Fruit fly (Drosophila melanogaster) whole organism, embryonic: ENCODE measurements around the gene CG31960.

ENCODE experiments used
- Adf1 ChIP-seq: fragments of 200-800 bp; sonication (Bioruptor generic); IDR thresholded peaks from 2 replicates; pipeline ENCODE4 v1.3.6; 2022; ENCODE audit warnings: missing biosample characterization, missing genetic modification characterization
- Aef1 ChIP-seq: fragments of 200-800 bp; sonication (Bioruptor generic); IDR thresholded peaks from 3 replicates; pipeline ENCODE4 v1.3.6; 2022; ENCODE audit warnings: missing biosample characterization, missing genetic modification characterization
- B-H1 ChIP-seq: fragments of 200-800 bp; sonication (Bioruptor generic); IDR thresholded peaks from 3 replicates; pipeline ENCODE4 v1.3.6; 2022; ENCODE audit warnings: missing biosample characterization, missing genetic modification characterization
- CG10267 ChIP-seq: fragments of 200-800 bp; sonication (Bioruptor generic); optimal IDR thresholded peaks from 2 replicates; lab custom pipeline; 2018; ENCODE audit warnings: missing biosample characterization, mild to moderate bottlenecking, missing genetic modification characterization, moderate library complexity
- CG10366 ChIP-seq: fragments of 200-800 bp; sonication (Bioruptor generic); IDR thresholded peaks from 2 replicates; pipeline ENCODE4 v1.3.6; 2022; ENCODE audit warnings: missing biosample characterization, missing genetic modification characterization
- CG1233 ChIP-seq: fragments of 200-800 bp; sonication (Bioruptor generic); optimal IDR thresholded peaks from 4 replicates; lab custom pipeline; 2018; ENCODE audit warnings: missing biosample characterization, mild to moderate bottlenecking, missing genetic modification characterization
- CG13624 ChIP-seq: fragments of 200-800 bp; sonication (Bioruptor generic); optimal IDR thresholded peaks from 2 replicates; lab custom pipeline; 2016; ENCODE audit warnings: missing biosample characterization, missing genetic modification characterization
- CG14050 ChIP-seq: fragments of 200-800 bp; sonication (Bioruptor generic); IDR thresholded peaks from 3 replicates; pipeline ENCODE4 v1.3.6; 2022; ENCODE audit warnings: missing biosample characterization, missing genetic modification characterization
- CG15269 ChIP-seq: fragments of 200-800 bp; sonication (Bioruptor generic); optimal IDR thresholded peaks from 2 replicates; lab custom pipeline; 2018; ENCODE audit warnings: missing biosample characterization, mild to moderate bottlenecking, missing genetic modification characterization, moderate library complexity
- CG16813 ChIP-seq: fragments of 200-800 bp; sonication (Bioruptor generic); IDR thresholded peaks from 3 replicates; pipeline ENCODE4 v1.3.6; 2022; ENCODE audit warnings: missing biosample characterization, missing genetic modification characterization; ENCODE audit not compliant: partially characterized antibody
- CG1792 ChIP-seq: fragments of 200-800 bp; sonication (Bioruptor generic); optimal IDR thresholded peaks from 2 replicates; lab custom pipeline; 2016; ENCODE audit warnings: missing biosample characterization, missing genetic modification characterization
- CG32767 ChIP-seq: fragments of 200-800 bp; sonication (Bioruptor generic); IDR thresholded peaks from 2 replicates; pipeline ENCODE4 v1.3.6; 2022; ENCODE audit warnings: missing biosample characterization, missing genetic modification characterization
- CG3407 ChIP-seq: fragments of 200-800 bp; sonication (Bioruptor generic); optimal IDR thresholded peaks from 2 replicates; lab custom pipeline; 2018; ENCODE audit warnings: missing biosample characterization, mild to moderate bottlenecking, missing genetic modification characterization
- CG34224 ChIP-seq: fragments of 200-800 bp; sonication (Bioruptor generic); IDR thresholded peaks from 3 replicates; pipeline ENCODE4 v1.3.6; 2022; ENCODE audit warnings: missing biosample characterization, missing genetic modification characterization; ENCODE audit not compliant: partially characterized antibody
- CG34376 ChIP-seq: fragments of 200-800 bp; sonication (Bioruptor generic); optimal IDR thresholded peaks from 2 replicates; lab custom pipeline; 2018; ENCODE audit warnings: missing biosample characterization, mild to moderate bottlenecking, missing genetic modification characterization
- CG3838 ChIP-seq: fragments of 200-800 bp; sonication (Bioruptor generic); optimal IDR thresholded peaks from 3 replicates; lab custom pipeline; 2016; ENCODE audit warnings: missing biosample characterization, missing genetic modification characterization
- CG3847 ChIP-seq: fragments of 200-800 bp; sonication (Bioruptor generic); IDR thresholded peaks from 2 replicates; pipeline ENCODE4 v1.3.6; 2022; ENCODE audit warnings: missing biosample characterization, missing genetic modification characterization
- CG4404 ChIP-seq: fragments of 200-800 bp; sonication (Bioruptor generic); IDR thresholded peaks from 2 replicates; pipeline ENCODE4 v1.3.6; 2022; ENCODE audit warnings: missing biosample characterization, missing genetic modification characterization
- CG4854 ChIP-seq: fragments of 200-800 bp; sonication (Bioruptor generic); optimal IDR thresholded peaks from 2 replicates; lab custom pipeline; 2016; ENCODE audit warnings: missing biosample characterization, missing genetic modification characterization, inconsistent platforms
- CG8924 ChIP-seq: fragments of 200-800 bp; optimal IDR thresholded peaks from 3 replicates; lab custom pipeline; 2019; ENCODE audit warnings: missing biosample characterization, mild to moderate bottlenecking, missing genetic modification characterization, moderate library complexity
- Camta ChIP-seq: fragments of 200-800 bp; sonication (Bioruptor generic); optimal IDR thresholded peaks from 2 replicates; lab custom pipeline; 2016; ENCODE audit warnings: missing biosample characterization, missing genetic modification characterization
- Dfd ChIP-seq, 2 experiments: fragments of >200 bp; optimal IDR thresholded peaks; 2 replicates each; lab custom pipeline; 2017; ENCODE audit warnings: missing biosample characterization in 2 of 2, missing genetic modification characterization in 2 of 2
- E2f2 ChIP-seq: fragments of 200-800 bp; sonication (Bioruptor generic); IDR thresholded peaks from 2 replicates; pipeline ENCODE4 v1.3.6; 2022; ENCODE audit warnings: missing biosample characterization, missing genetic modification characterization
- Fer3 ChIP-seq: fragments of 200-800 bp; sonication (Bioruptor generic); optimal IDR thresholded peaks from 2 replicates; lab custom pipeline; 2018; ENCODE audit warnings: missing biosample characterization, mild to moderate bottlenecking, missing genetic modification characterization, moderate library complexity
- MTF-1 ChIP-seq: fragments of 200-800 bp; sonication (Bioruptor generic); optimal IDR thresholded peaks from 2 replicates; lab custom pipeline; 2018; ENCODE audit warnings: missing biosample characterization, mild to moderate bottlenecking, missing genetic modification characterization, borderline replicate concordance
- Pdp1 ChIP-seq, 2 experiments: fragments of 200-800 bp; sonication (Bioruptor generic); optimal IDR thresholded peaks; 3 replicates each; lab custom pipeline; 2016; ENCODE audit warnings: missing biosample characterization in 2 of 2, missing genetic modification characterization in 2 of 2, mild to moderate bottlenecking in 1 of 2, moderate library complexity in 1 of 2
- Spps ChIP-seq: fragments of 200-800 bp; sonication (Bioruptor generic); optimal IDR thresholded peaks from 2 replicates; lab custom pipeline; 2018; ENCODE audit warnings: missing biosample characterization, mild to moderate bottlenecking, missing genetic modification characterization
- Sry-δ ChIP-seq: fragments of 200-800 bp; sonication (Bioruptor generic); optimal IDR thresholded peaks from 2 replicates; lab custom pipeline; 2016; ENCODE audit warnings: missing biosample characterization, missing genetic modification characterization
- Ssrp ChIP-seq: fragments of 200-800 bp; sonication (Bioruptor generic); optimal IDR thresholded peaks from 2 replicates; lab custom pipeline; 2018; ENCODE audit warnings: missing biosample characterization, mild to moderate bottlenecking, missing genetic modification characterization, moderate library complexity
- bsh ChIP-seq, 2 experiments: fragments of 200-800 bp; sonication (Bioruptor generic); optimal IDR thresholded peaks; 2 replicates each; lab custom pipeline; 2017 to 2018; ENCODE audit warnings: mild to moderate bottlenecking in 2 of 2, missing biosample characterization in 2 of 2, missing genetic modification characterization in 2 of 2, moderate library complexity in 1 of 2
- cad ChIP-seq: fragments of >200 bp; optimal IDR thresholded peaks from 2 replicates; lab custom pipeline; 2017; ENCODE audit warnings: missing biosample characterization, missing genetic modification characterization
- chinmo ChIP-seq: fragments of 200-800 bp; sonication (Bioruptor generic); IDR thresholded peaks from 4 replicates; pipeline ENCODE4 v1.3.6; 2022; ENCODE audit warnings: missing biosample characterization, missing genetic modification characterization; ENCODE audit not compliant: partially characterized antibody
- da ChIP-seq: fragments of 200-800 bp; sonication (Bioruptor generic); optimal IDR thresholded peaks from 2 replicates; lab custom pipeline; 2016; ENCODE audit warnings: missing biosample characterization, missing genetic modification characterization
- dmrt99B ChIP-seq: fragments of 200-800 bp; sonication (Bioruptor generic); optimal IDR thresholded peaks from 2 replicates; lab custom pipeline; 2018; ENCODE audit warnings: missing biosample characterization, mild to moderate bottlenecking, missing genetic modification characterization, moderate library complexity
- ewg ChIP-seq: fragments of 200-800 bp; sonication (Bioruptor generic); optimal IDR thresholded peaks from 3 replicates; lab custom pipeline; 2017; ENCODE audit warnings: mild to moderate bottlenecking, missing biosample characterization, missing genetic modification reagents, missing genetic modification characterization
- eyg ChIP-seq: fragments of 200-800 bp; sonication (Bioruptor generic); optimal IDR thresholded peaks from 3 replicates; lab custom pipeline; 2016; ENCODE audit warnings: missing biosample characterization, missing genetic modification characterization
- fu2 ChIP-seq: fragments of 200-800 bp; sonication (Bioruptor generic); optimal IDR thresholded peaks from 2 replicates; lab custom pipeline; 2016; ENCODE audit warnings: missing biosample characterization, missing genetic modification characterization
- gcm2 ChIP-seq: fragments of 200-800 bp; sonication (Bioruptor generic); optimal IDR thresholded peaks from 2 replicates; lab custom pipeline; 2016; ENCODE audit warnings: missing biosample characterization, missing genetic modification characterization
- h ChIP-seq: fragments of >200 bp; optimal IDR thresholded peaks from 2 replicates; lab custom pipeline; 2017
- hth ChIP-seq: fragments of >200 bp; optimal IDR thresholded peaks from 2 replicates; lab custom pipeline; 2017; ENCODE audit warnings: inconsistent platforms
- lab ChIP-seq: fragments of 200-800 bp; sonication (Bioruptor generic); optimal IDR thresholded peaks from 3 replicates; lab custom pipeline; 2017; ENCODE audit warnings: missing biosample characterization, missing genetic modification characterization, mild to moderate bottlenecking, moderate library complexity, missing genetic modification reagents
- nau ChIP-seq: fragments of 200-800 bp; sonication (Bioruptor generic); optimal IDR thresholded peaks from 3 replicates; lab custom pipeline; 2017; ENCODE audit warnings: missing biosample characterization, mild to moderate bottlenecking, missing genetic modification characterization, missing genetic modification reagents
- seq ChIP-seq: fragments of 200-800 bp; sonication (Bioruptor generic); IDR thresholded peaks from 2 replicates; pipeline ENCODE4 v1.3.6; 2022; ENCODE audit warnings: missing biosample characterization, missing genetic modification characterization
- sisA ChIP-seq: fragments of 200-800 bp; sonication (Bioruptor generic); IDR thresholded peaks from 2 replicates; pipeline ENCODE4 v1.3.6; 2022; ENCODE audit warnings: missing biosample characterization, missing genetic modification characterization
- tgo ChIP-seq: fragments of 200-800 bp; sonication (Bioruptor generic); IDR thresholded peaks from 3 replicates; pipeline ENCODE4 v1.3.6; 2022; ENCODE audit warnings: missing biosample characterization, missing genetic modification characterization
- tup ChIP-seq: fragments of 200-800 bp; sonication (Bioruptor generic); optimal IDR thresholded peaks from 2 replicates; lab custom pipeline; 2016; ENCODE audit warnings: missing biosample characterization, mild to moderate bottlenecking, missing genetic modification characterization, moderate library complexity
- twi ChIP-seq: fragments of 200-800 bp; optimal IDR thresholded peaks from 2 replicates; lab custom pipeline; 2019; ENCODE audit warnings: missing biosample characterization, mild to moderate bottlenecking, missing genetic modification characterization, moderate library complexity
- unc-4 ChIP-seq: fragments of 200-800 bp; sonication (Bioruptor generic); IDR thresholded peaks from 2 replicates; pipeline ENCODE4 v1.3.6; 2022; ENCODE audit warnings: missing biosample characterization, missing genetic modification characterization; ENCODE audit not compliant: partially characterized antibody
- unpg ChIP-seq: fragments of 200-800 bp; sonication (Bioruptor generic); optimal IDR thresholded peaks from 3 replicates; lab custom pipeline; 2018; ENCODE audit warnings: missing biosample characterization, mild to moderate bottlenecking, missing genetic modification characterization, moderate library complexity
- zfh1 ChIP-seq: fragments of 200-800 bp; sonication (Bioruptor generic); IDR thresholded peaks from 3 replicates; pipeline ENCODE4 v1.3.6; 2022; ENCODE audit warnings: missing biosample characterization, missing genetic modification characterization

CG31960 gene

DNA sequence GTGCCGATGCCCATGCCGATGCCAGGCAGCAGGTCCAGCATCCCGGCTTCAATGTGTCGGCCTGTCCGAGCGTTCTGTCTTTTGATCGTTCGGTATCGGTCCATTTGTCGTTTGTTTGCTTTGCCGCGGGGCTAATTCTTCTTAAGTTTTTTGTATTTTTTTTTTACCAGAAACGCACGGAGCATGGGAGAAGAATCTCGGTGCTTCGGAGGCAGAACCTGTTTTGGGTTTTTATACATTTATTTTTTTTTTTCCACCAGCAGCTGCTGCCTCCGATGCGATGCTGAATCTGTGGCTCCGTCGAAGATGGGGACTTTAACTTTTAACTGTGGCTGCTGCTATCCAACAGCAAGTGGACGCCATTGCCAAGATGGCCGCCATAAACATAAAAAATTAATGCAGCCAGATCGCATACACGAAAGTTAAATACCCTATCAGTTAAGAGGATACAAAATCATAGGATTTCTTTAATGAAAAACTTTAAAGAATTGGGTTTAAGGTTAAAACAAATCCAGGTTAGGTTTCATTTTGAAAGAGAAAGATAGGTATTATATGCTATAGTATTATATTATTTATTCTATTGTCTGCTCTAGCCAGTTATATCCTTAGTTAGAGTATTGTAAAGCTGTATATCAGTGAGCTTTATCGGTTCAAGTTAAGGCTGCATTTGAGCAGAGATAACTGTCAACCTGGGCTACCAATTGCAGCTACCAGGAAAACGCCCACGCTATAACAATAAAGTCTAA lies 3.4 kb upstream of the CG31960 start (continued):
- TF ChIP-seq Sry-δ (no peak), CG8924 (tag; lab: Kevin White, UChicago) (peak; percentile 29), CG13624 (no peak), tup (GFP tag; lab: Kevin White, UChicago) (no peak), twi (tag; lab: Kevin White, UChicago) (no peak), dmrt99B (no peak), CG34224 (GFP tag; lab: Robert Waterston, UW) (no peak), Adf1 (no peak), zfh1 (GFP tag; lab: Robert Waterston, UW) (no peak), MTF-1 (no peak), B-H1 (0 out of 3 replicates have a peak, but pooled peaks have one; percentile 34), CG10366 (GFP tag; lab: Robert Waterston, UW) (peak; percentile 25; the same call in 1 of the 2 replicates), CG1792 (GFP tag; lab: Kevin White, UChicago) (no peak), CG34376 (GFP tag; lab: Kevin White, UChicago) (no peak), CG3407 (GFP tag; lab: Kevin White, UChicago) (peak; percentile 6), CG14050 (GFP tag; lab: Robert Waterston, UW) (no peak), gcm2 (GFP tag; lab: Kevin White, UChicago) (no peak), unpg (GFP tag; lab: Kevin White, UChicago) (no peak), h (lab: Kevin White, UChicago) (no peak), da (GFP tag; lab: Kevin White, UChicago) (no peak), CG1233 (GFP tag; lab: Kevin White, UChicago) (no peak), Dfd (GFP tag; optimal IDR thresholded peaks at IDR 0.05; lab: Kevin White, UChicago) (no peak), Spps (tag; lab: Kevin White, UChicago) (no peak), CG10267 (tag; lab: Kevin White, UChicago) (no peak), CG4854 (GFP tag; lab: Kevin White, UChicago) (no peak), seq (GFP tag; lab: Robert Waterston, UW) (0 out of 2 replicates have a peak, but pooled peaks have one; percentile 56), Fer3 (no peak), Ssrp (tag; lab: Kevin White, UChicago) (no peak), CG3838 (GFP tag; lab: Kevin White, UChicago) (no peak), sisA (GFP tag; lab: Robert Waterston, UW) (no peak), Camta (GFP tag; lab: Kevin White, UChicago) (no peak), nau (GFP tag; lab: Kevin White, UChicago) (no peak), hth (lab: Kevin White, UChicago) (no peak), cad (no peak), eyg (GFP tag; lab: Kevin White, UChicago) (no peak), Pdp1 (GFP tag; optimal IDR thresholded peaks at IDR 0.05; lab: Kevin White, UChicago) (no peak), CG32767 (GFP tag; lab: Robert Waterston, UW) (0 out of 2 replicates have a peak, but pooled peaks have one; percentile 21), CG16813 (GFP tag; lab: Robert Waterston, UW) (no peak), CG4404 (GFP tag; lab: Robert Waterston, UW) (no peak), CG3847 (no peak), ewg (GFP tag; lab: Kevin White, UChicago) (no peak), bsh (GFP tag; optimal IDR thresholded peaks at IDR 0.05; lab: Kevin White, UChicago) (peak; percentile 9 to 62), fu2 (no peak), tgo (GFP tag; lab: Robert Waterston, UW) (peak; percentile 36; the same call in 1 of the 3 replicates), lab (no peak), Aef1 (GFP tag; lab: Robert Waterston, UW) (peak; percentile 41; the same call in 2 of the 3 replicates), E2f2 (GFP tag; lab: Robert Waterston, UW) (no peak), chinmo (GFP tag; lab: Robert Waterston, UW) (peak; percentile 79; the same call in 2 of the 4 replicates), CG15269 (tag; lab: Kevin White, UChicago) (peak; percentile 64), unc-4 (GFP tag; lab: Robert Waterston, UW) (no peak)
